Worm (Caenorhabditis elegans) whole organism, late embryonic: ENCODE data around the gene srw-36.

Source experiments
- C08G9.2 ChIP-seq: sonication (generic microtip); optimal IDR thresholded peaks from 2 replicates; lab custom pipeline; 2016; ENCODE audit warnings: mild to moderate bottlenecking, missing genetic modification characterization, moderate library complexity, missing compliant biosample characterization
- F13H6.1 ChIP-seq: sonication (generic microtip); optimal IDR thresholded peaks from 2 replicates; lab custom pipeline; 2016; ENCODE audit warnings: missing genetic modification characterization, missing compliant biosample characterization
- K02D7.2 ChIP-seq: sonication (generic microtip); optimal IDR thresholded peaks from 2 replicates; lab custom pipeline; 2017; ENCODE audit warnings: mild to moderate bottlenecking, missing genetic modification characterization, missing compliant biosample characterization
- K09A11.1 ChIP-seq: sonication (generic microtip); optimal IDR thresholded peaks from 2 replicates; lab custom pipeline; 2017; ENCODE audit warnings: antibody characterized with exemption, mild to moderate bottlenecking, missing genetic modification characterization, missing compliant biosample characterization; ENCODE audit not compliant: insufficient read depth
- Y22D7AL.16 ChIP-seq: sonication (generic microtip); optimal IDR thresholded peaks from 2 replicates; lab custom pipeline; 2016; ENCODE audit warnings: missing genetic modification characterization, missing compliant biosample characterization
- ahr-1 ChIP-seq: sonication (generic microtip); optimal IDR thresholded peaks from 2 replicates; lab custom pipeline; 2016; ENCODE audit warnings: missing genetic modification characterization, missing compliant biosample characterization
- ama-1 ChIP-seq: fragments of 150-350 bp; optimal IDR thresholded peaks from 2 replicates; lab custom pipeline; 2014
- ceh-18 ChIP-seq: sonication (generic microtip); optimal IDR thresholded peaks from 2 replicates; lab custom pipeline; 2016; ENCODE audit warnings: missing genetic modification characterization, missing compliant biosample characterization
- ceh-19 ChIP-seq: fragments of 200-800 bp; sonication (Bioruptor generic); optimal IDR thresholded peaks from 2 replicates; lab custom pipeline; 2018; ENCODE audit warnings: mild to moderate bottlenecking, missing genetic modification characterization, missing compliant biosample characterization
- ceh-2 ChIP-seq: sonication (generic microtip); optimal IDR thresholded peaks from 2 replicates; lab custom pipeline; 2016; ENCODE audit warnings: missing genotype, missing genetic modification characterization, missing compliant biosample characterization
- ceh-24 ChIP-seq: sonication (generic microtip); optimal IDR thresholded peaks from 2 replicates; lab custom pipeline; 2016; ENCODE audit warnings: mild to moderate bottlenecking, missing genetic modification characterization, missing compliant biosample characterization
- ceh-30 ChIP-seq: fragments of 150-350 bp; optimal IDR thresholded peaks from 2 replicates; lab custom pipeline; 2014; ENCODE audit warnings: missing biosample characterization, missing genetic modification characterization
- ceh-31 ChIP-seq: sonication (generic microtip); optimal IDR thresholded peaks from 2 replicates; lab custom pipeline; 2016; ENCODE audit warnings: missing genetic modification characterization, missing compliant biosample characterization
- ceh-34 ChIP-seq: sonication (generic microtip); optimal IDR thresholded peaks from 2 replicates; lab custom pipeline; 2016; ENCODE audit warnings: mild to moderate bottlenecking, missing genetic modification characterization, missing compliant biosample characterization
- dve-1 ChIP-seq: sonication (generic microtip); optimal IDR thresholded peaks from 2 replicates; lab custom pipeline; 2017; ENCODE audit warnings: antibody characterized with exemption, mild to moderate bottlenecking, missing genetic modification characterization, missing compliant biosample characterization
- elt-2 ChIP-seq: sonication (generic microtip); optimal IDR thresholded peaks from 2 replicates; lab custom pipeline; 2016; ENCODE audit warnings: missing genetic modification reagents, missing genetic modification characterization, missing compliant biosample characterization
- elt-4 ChIP-seq: sonication (generic microtip); optimal IDR thresholded peaks from 2 replicates; lab custom pipeline; 2016; ENCODE audit warnings: missing genetic modification characterization, missing compliant biosample characterization
- fax-1 ChIP-seq: sonication (generic microtip); optimal IDR thresholded peaks from 2 replicates; lab custom pipeline; 2016; ENCODE audit warnings: missing genotype, missing genetic modification characterization, missing compliant biosample characterization
- fkh-10 ChIP-seq: fragments of 150-350 bp; optimal IDR thresholded peaks from 2 replicates; lab custom pipeline; 2014; ENCODE audit warnings: missing biosample characterization, missing genetic modification reagents, missing genetic modification characterization
- fkh-6 ChIP-seq: sonication (generic microtip); optimal IDR thresholded peaks from 2 replicates; lab custom pipeline; 2016; ENCODE audit warnings: missing genetic modification characterization, missing compliant biosample characterization
- gmeb-2 ChIP-seq: sonication (generic microtip); optimal IDR thresholded peaks from 2 replicates; lab custom pipeline; 2016; ENCODE audit warnings: missing genetic modification characterization, inconsistent platforms, missing compliant biosample characterization
- hlh-13 ChIP-seq: fragments of 200-800 bp; sonication (Bioruptor generic); optimal IDR thresholded peaks from 2 replicates; lab custom pipeline; 2018; ENCODE audit warnings: mild to moderate bottlenecking, missing genetic modification characterization, missing compliant biosample characterization
- hlh-15 ChIP-seq: sonication (generic microtip); optimal IDR thresholded peaks from 2 replicates; lab custom pipeline; 2016; ENCODE audit warnings: missing genetic modification characterization, missing compliant biosample characterization
- hlh-6 ChIP-seq: sonication (generic microtip); optimal IDR thresholded peaks from 2 replicates; lab custom pipeline; 2016; ENCODE audit warnings: missing genotype, missing genetic modification characterization, missing compliant biosample characterization
- hlh-8 ChIP-seq: sonication (generic microtip); optimal IDR thresholded peaks from 2 replicates; lab custom pipeline; 2016; ENCODE audit warnings: missing genotype, missing genetic modification characterization, missing compliant biosample characterization
- nfya-1 ChIP-seq: sonication (generic microtip); optimal IDR thresholded peaks from 2 replicates; lab custom pipeline; 2017; ENCODE audit warnings: missing genetic modification characterization, mild to moderate bottlenecking, missing compliant biosample characterization, antibody characterized with exemption, moderate library complexity
- nhr-232 ChIP-seq: sonication (generic microtip); optimal IDR thresholded peaks from 2 replicates; lab custom pipeline; 2016; ENCODE audit warnings: missing genetic modification characterization, missing compliant biosample characterization
- odd-2 ChIP-seq: sonication (generic microtip); optimal IDR thresholded peaks from 2 replicates; lab custom pipeline; 2017; ENCODE audit warnings: antibody characterized with exemption, mild to moderate bottlenecking, missing genetic modification characterization, missing compliant biosample characterization
- pax-1 ChIP-seq: fragments of 150-350 bp; optimal IDR thresholded peaks from 2 replicates; lab custom pipeline; 2014; ENCODE audit warnings: missing biosample characterization, missing genetic modification characterization
- pha-2 ChIP-seq: sonication (generic microtip); optimal IDR thresholded peaks from 2 replicates; lab custom pipeline; 2017; ENCODE audit warnings: mild to moderate bottlenecking, missing genetic modification characterization, missing compliant biosample characterization
- pqm-1 ChIP-seq: sonication (generic microtip); optimal IDR thresholded peaks from 2 replicates; lab custom pipeline; 2016; ENCODE audit warnings: missing genetic modification characterization, missing compliant biosample characterization
- ref-2 ChIP-seq: sonication (generic microtip); optimal IDR thresholded peaks from 2 replicates; lab custom pipeline; 2016; ENCODE audit warnings: missing genetic modification characterization, missing compliant biosample characterization
- sdc-2 ChIP-seq: sonication (generic microtip); optimal IDR thresholded peaks from 2 replicates; lab custom pipeline; 2016; ENCODE audit warnings: missing genotype, missing genetic modification characterization, missing compliant biosample characterization
- sox-2 ChIP-seq: fragments of 200-800 bp; sonication (Bioruptor generic); IDR thresholded peaks from 2 replicates; pipeline ENCODE4 v1.3.6; 2022; ENCODE audit warnings: missing genetic modification reagents, missing genetic modification characterization, missing compliant biosample characterization
- syd-9 ChIP-seq: sonication (generic microtip); optimal IDR thresholded peaks from 2 replicates; lab custom pipeline; 2016; ENCODE audit warnings: mild to moderate bottlenecking, missing genetic modification characterization, moderate library complexity, missing compliant biosample characterization
- tbx-2 ChIP-seq: sonication (generic microtip); optimal IDR thresholded peaks from 2 replicates; lab custom pipeline; 2016; ENCODE audit warnings: missing genetic modification characterization, missing compliant biosample characterization
- ttx-3 ChIP-seq: sonication (generic microtip); optimal IDR thresholded peaks from 2 replicates; lab custom pipeline; 2016; ENCODE audit warnings: missing genetic modification reagents, missing genetic modification characterization, missing compliant biosample characterization
- unc-3 ChIP-seq, 2 experiments: fragments of 200-800 bp in 1 of 2; sonication (Bioruptor generic) in 1 of 2; sonication (generic microtip) in 1 of 2; conservative IDR thresholded peaks in 1 of 2; optimal IDR thresholded peaks in 1 of 2; 2 replicates each; pipeline versions ENCODE4 v1.3.6 to Lab custom; 2016 to 2022; ENCODE audit warnings: missing compliant biosample characterization in 2 of 2, missing genetic modification characterization in 2 of 2, missing genetic modification reagents in 1 of 2
- unc-55 ChIP-seq: sonication (generic microtip); optimal IDR thresholded peaks from 2 replicates; lab custom pipeline; 2017; ENCODE audit warnings: missing biosample characterization, missing genetic modification reagents, missing genetic modification characterization
- zip-5 ChIP-seq: sonication (generic microtip); optimal IDR thresholded peaks from 2 replicates; lab custom pipeline; 2016; ENCODE audit warnings: missing genetic modification characterization, missing compliant biosample characterization
- ztf-16 ChIP-seq: sonication (generic microtip); optimal IDR thresholded peaks from 2 replicates; lab custom pipeline; 2017; ENCODE audit warnings: missing genetic modification characterization, missing compliant biosample characterization

Gene srw-36

DNA sequence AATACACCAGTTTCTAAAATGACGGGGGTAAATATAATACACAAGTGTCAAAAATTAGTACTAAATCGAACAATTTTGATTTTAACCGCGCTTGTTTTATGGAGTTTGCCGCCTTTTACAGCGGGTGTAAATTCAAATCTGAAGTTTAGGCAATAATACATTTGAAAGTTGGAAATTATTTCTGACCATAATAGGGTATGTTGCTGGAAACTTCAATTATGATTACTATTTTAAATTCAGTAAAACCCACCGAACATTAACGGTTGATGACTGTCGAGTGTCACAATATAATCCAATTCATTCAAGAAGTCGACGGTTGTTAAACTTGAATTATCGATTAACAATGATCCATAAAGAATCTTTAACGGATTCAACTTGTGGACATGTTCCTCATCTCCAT is 30.8 kb downstream of the srw-36 start:
- TF ChIP-seq hlh-13 (GFP tag; lab: Kevin White, UChicago) (no peak), Y22D7AL.16 (tag; lab: Kevin White, UChicago) (no peak), pax-1 (tag; lab: Kevin White, UChicago) (no peak), fkh-6 (no peak), zip-5 (tag; lab: Kevin White, UChicago) (no peak), ceh-19 (GFP tag; lab: Kevin White, UChicago) (no peak)

DNA sequence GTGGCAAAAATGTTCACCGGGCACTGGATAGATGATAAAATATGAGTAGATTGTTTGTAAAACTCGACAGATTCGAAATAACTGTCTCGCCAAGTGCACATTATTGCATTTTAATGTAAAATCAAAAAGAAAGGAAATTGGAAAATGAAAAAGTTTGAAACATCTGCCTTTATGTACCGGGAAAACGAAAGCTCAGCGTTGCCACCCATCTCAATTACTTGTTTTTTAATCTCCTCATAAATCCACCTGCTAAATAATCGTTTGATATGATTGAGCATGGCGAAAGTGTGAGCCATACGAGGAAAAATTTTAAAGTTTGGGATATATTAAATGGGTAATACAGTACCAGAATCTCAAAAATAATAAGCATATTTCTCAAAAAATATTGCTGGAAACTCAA is 33.6 kb downstream of the srw-36 start, which contains the start of gene srh-137:
srh-137 (minus strand) TSS at position 101 of the 400 bp plus-strand sequence.
- TF ChIP-seq ceh-30 (tag; lab: Kevin White, UChicago): no peak
- no peak for TF ChIP-seq fkh-10 (GFP tag; lab: Kevin White, UChicago)
- TF ChIP-seq K02D7.2 (tag; lab: Kevin White, UChicago): no peak
- no peak for TF ChIP-seq dve-1
- TF ChIP-seq ttx-3 (tag; lab: Kevin White, UChicago): no peak
- no peak for TF ChIP-seq hlh-6 (tag; lab: Kevin White, UChicago)
- no peak for TF ChIP-seq ama-1 (lab: Kevin White, UChicago)
- TF ChIP-seq ztf-16 (tag; lab: Kevin White, UChicago): no peak
- TF ChIP-seq ref-2: no peak
- no peak for TF ChIP-seq C08G9.2 (tag; lab: Kevin White, UChicago)
- no peak for TF ChIP-seq elt-4
- no peak for TF ChIP-seq sox-2 (GFP tag; lab: Robert Waterston, UW)
- TF ChIP-seq ceh-18 (tag; lab: Kevin White, UChicago): no peak
- no peak for TF ChIP-seq odd-2
- TF ChIP-seq nfya-1 (tag; lab: Kevin White, UChicago): no peak
- TF ChIP-seq gmeb-2 (tag; lab: Kevin White, UChicago): no peak
- TF ChIP-seq ceh-24: no peak
- no peak for TF ChIP-seq pqm-1
- no peak for TF ChIP-seq K09A11.1 (tag; lab: Kevin White, UChicago)

DNA sequence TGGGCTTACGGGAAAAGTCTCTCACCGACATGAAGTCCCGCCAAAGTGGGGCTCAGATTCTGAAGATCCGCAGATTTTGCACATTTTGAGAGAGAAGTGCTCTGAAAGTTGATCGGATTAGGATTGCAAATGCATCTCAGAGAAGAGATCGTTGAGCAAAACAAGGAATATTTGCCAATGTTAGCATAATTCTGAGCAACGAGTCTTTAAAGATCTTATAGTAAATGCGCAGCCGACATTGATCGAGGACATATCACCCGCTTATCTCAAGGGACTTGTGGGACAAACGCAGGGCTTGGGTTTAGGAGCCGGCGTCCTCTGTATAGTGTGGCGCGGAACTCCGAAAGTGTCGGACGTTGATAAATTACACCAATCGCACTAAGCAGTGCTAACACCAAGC is 40.8 kb downstream of the srw-36 start, which contains the start of gene nhr-112:
nhr-112 (minus strand) TSS at position 101 of the 400 bp plus-strand sequence.
- TF ChIP-seq hlh-8 (tag; lab: Kevin White, UChicago): no peak
- TF ChIP-seq sdc-2: no peak
- TF ChIP-seq syd-9 (tag; lab: Kevin White, UChicago): no peak
- no peak for TF ChIP-seq hlh-6 (tag; lab: Kevin White, UChicago)
- no peak for TF ChIP-seq gmeb-2 (tag; lab: Kevin White, UChicago)
- no peak for TF ChIP-seq unc-55
- TF ChIP-seq Y22D7AL.16 (tag; lab: Kevin White, UChicago): no peak
- no peak for TF ChIP-seq ceh-24
- no peak for TF ChIP-seq tbx-2
- no peak for TF ChIP-seq odd-2
- no peak for TF ChIP-seq ceh-31 (tag; lab: Kevin White, UChicago)
- TF ChIP-seq pax-1 (tag; lab: Kevin White, UChicago): no peak
- no peak for TF ChIP-seq ceh-19 (GFP tag; lab: Kevin White, UChicago)
- TF ChIP-seq pqm-1: no peak
- no peak for TF ChIP-seq hlh-15 (tag; lab: Kevin White, UChicago)
- TF ChIP-seq K02D7.2 (tag; lab: Kevin White, UChicago): no peak

DNA sequence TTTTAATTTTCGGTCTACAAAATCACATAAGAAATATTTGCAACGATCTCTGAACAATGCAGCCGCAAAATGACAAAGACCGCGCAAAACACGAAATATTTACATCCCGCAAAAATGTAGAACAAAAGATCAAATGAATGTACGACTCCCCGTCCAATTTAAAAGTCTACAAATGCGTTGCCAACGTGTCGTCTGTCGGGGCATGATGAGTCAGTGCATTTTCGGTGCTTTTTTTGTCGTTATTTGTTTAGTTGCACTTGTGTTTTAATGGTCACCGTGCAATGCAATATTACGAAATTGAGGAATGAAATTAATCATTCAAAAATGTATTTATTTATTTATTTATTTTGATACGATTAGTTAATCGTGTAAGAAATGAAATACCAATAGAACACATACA is 41.6 kb downstream of the srw-36 start:
- no peak for TF ChIP-seq pha-2 (tag; lab: Kevin White, UChicago)
- no peak for TF ChIP-seq F13H6.1 (tag; lab: Kevin White, UChicago)
- no peak for TF ChIP-seq nhr-232
- TF ChIP-seq ahr-1 (tag; lab: Kevin White, UChicago): no peak
- no peak for TF ChIP-seq ceh-24
- TF ChIP-seq ceh-34 (tag; lab: Kevin White, UChicago): no peak
- no peak for TF ChIP-seq ceh-30 (tag; lab: Kevin White, UChicago)
- TF ChIP-seq elt-2 (tag; lab: Kevin White, UChicago): no peak
- no peak for TF ChIP-seq ceh-2 (tag; lab: Kevin White, UChicago)
- TF ChIP-seq unc-3 (GFP tag; conservative IDR thresholded peaks at IDR 0.05; lab: Robert Waterston, UW): no peak
- TF ChIP-seq unc-3 (tag; optimal IDR thresholded peaks at IDR 0.05; lab: Kevin White, UChicago): no peak
- TF ChIP-seq fax-1 (tag; lab: Kevin White, UChicago): no peak
- no peak for TF ChIP-seq tbx-2
- no peak for TF ChIP-seq ref-2
- TF ChIP-seq, all 69 proteins: peak for 0
